Worm (Caenorhabditis elegans) whole organism, mixed stage, embryonic: Measurements from ENCODE around the gene dcaf-1.

Experiments used
- M03D4.4 ChIP-seq: sonication (generic microtip); optimal IDR thresholded peaks from 2 replicates; lab custom pipeline; 2017; ENCODE audit warnings: mild to moderate bottlenecking, missing genetic modification characterization, missing compliant biosample characterization
- bed-3 ChIP-seq: fragments of 200-800 bp; sonication (Bioruptor generic); optimal IDR thresholded peaks from 3 replicates; lab custom pipeline; 2018; ENCODE audit warnings: mild to moderate bottlenecking, missing genetic modification characterization, moderate library complexity, missing compliant biosample characterization
- blmp-1 ChIP-seq: fragments of 150-350 bp; optimal IDR thresholded peaks from 2 replicates; lab custom pipeline; 2014; ENCODE audit warnings: missing biosample characterization, missing genetic modification characterization
- ceh-39 ChIP-seq: fragments of 150-350 bp; optimal IDR thresholded peaks from 2 replicates; lab custom pipeline; 2014; ENCODE audit warnings: missing biosample characterization, missing genetic modification characterization
- ceh-83 ChIP-seq: fragments of 200-800 bp; sonication (Bioruptor generic); optimal IDR thresholded peaks from 2 replicates; lab custom pipeline; 2018; ENCODE audit warnings: mild to moderate bottlenecking, missing genetic modification characterization, missing compliant biosample characterization
- ces-1 ChIP-seq: fragments of 150-350 bp; optimal IDR thresholded peaks from 2 replicates; lab custom pipeline; 2014; ENCODE audit warnings: missing biosample characterization, missing genetic modification reagents, missing genetic modification characterization
- cnd-1 ChIP-seq: fragments of 200-800 bp; sonication (Bioruptor generic); optimal IDR thresholded peaks from 2 replicates; lab custom pipeline; 2018; ENCODE audit warnings: mild to moderate bottlenecking, missing genetic modification characterization, missing compliant biosample characterization
- drap-1 ChIP-seq: fragments of 200-800 bp; sonication (Bioruptor generic); optimal IDR thresholded peaks from 3 replicates; lab custom pipeline; 2018; ENCODE audit warnings: mild to moderate bottlenecking, missing genetic modification characterization, missing compliant biosample characterization
- elt-1 ChIP-seq: sonication (generic microtip); optimal IDR thresholded peaks from 2 replicates; lab custom pipeline; 2017; ENCODE audit warnings: missing genetic modification characterization, mild to moderate bottlenecking, missing compliant biosample characterization, antibody characterized with exemption, moderate library complexity, borderline replicate concordance; ENCODE audit not compliant: insufficient read depth
- elt-3 ChIP-seq: fragments of 150-350 bp; optimal IDR thresholded peaks from 2 replicates; lab custom pipeline; 2014; ENCODE audit warnings: missing biosample characterization, missing genetic modification characterization
- flh-1 ChIP-seq: fragments of 200-800 bp; sonication (Bioruptor generic); optimal IDR thresholded peaks from 2 replicates; lab custom pipeline; 2018; ENCODE audit warnings: mild to moderate bottlenecking, missing genetic modification characterization, moderate library complexity, missing compliant biosample characterization
- ham-2 ChIP-seq: fragments of 200-800 bp; sonication (Bioruptor generic); optimal IDR thresholded peaks from 2 replicates; lab custom pipeline; 2018; ENCODE audit warnings: mild to moderate bottlenecking, missing genetic modification characterization, missing compliant biosample characterization
- hlh-1 ChIP-seq: fragments of 150-350 bp; optimal IDR thresholded peaks from 2 replicates; lab custom pipeline; 2014; ENCODE audit warnings: missing biosample characterization, missing genetic modification reagents, missing genetic modification characterization
- lin-13 ChIP-seq: fragments of 150-350 bp; optimal IDR thresholded peaks from 2 replicates; lab custom pipeline; 2014; ENCODE audit warnings: missing biosample characterization, missing genetic modification characterization
- lin-32 ChIP-seq: fragments of 200-800 bp; sonication (Bioruptor generic); optimal IDR thresholded peaks from 2 replicates; lab custom pipeline; 2018; ENCODE audit warnings: mild to moderate bottlenecking, missing genetic modification characterization, missing compliant biosample characterization
- lsy-2 ChIP-seq: fragments of 150-350 bp; optimal IDR thresholded peaks from 2 replicates; lab custom pipeline; 2014; ENCODE audit warnings: missing biosample characterization, missing genetic modification characterization
- mab-5 ChIP-seq: fragments of 150-350 bp; optimal IDR thresholded peaks from 2 replicates; lab custom pipeline; 2014; ENCODE audit warnings: missing biosample characterization, missing genetic modification characterization
- mep-1 ChIP-seq: fragments of 150-350 bp; optimal IDR thresholded peaks from 2 replicates; lab custom pipeline; 2017; ENCODE audit warnings: missing biosample characterization, missing genetic modification reagents, missing genetic modification characterization, inconsistent platforms
- mls-2 ChIP-seq: sonication (generic microtip); optimal IDR thresholded peaks from 2 replicates; lab custom pipeline; 2016; ENCODE audit warnings: mild to moderate bottlenecking, missing genetic modification characterization, moderate library complexity, missing compliant biosample characterization
- nhr-12 ChIP-seq: fragments of 150-350 bp; optimal IDR thresholded peaks from 2 replicates; lab custom pipeline; 2014; ENCODE audit warnings: missing biosample characterization, missing genetic modification characterization
- nhr-237 ChIP-seq: fragments of 150-350 bp; optimal IDR thresholded peaks from 2 replicates; lab custom pipeline; 2014; ENCODE audit warnings: missing biosample characterization, missing genetic modification characterization
- nhr-28 ChIP-seq: fragments of 150-350 bp; optimal IDR thresholded peaks from 2 replicates; lab custom pipeline; 2014; ENCODE audit warnings: missing biosample characterization, missing genetic modification characterization
- nhr-76 ChIP-seq: sonication (generic microtip); optimal IDR thresholded peaks from 2 replicates; lab custom pipeline; 2017; ENCODE audit warnings: missing biosample characterization, missing genetic modification characterization
- pha-4 ChIP-seq: fragments of 150-350 bp; optimal IDR thresholded peaks from 2 replicates; lab custom pipeline; 2018; ENCODE audit warnings: missing biosample characterization, missing genetic modification reagents, missing genetic modification characterization
- sem-2 ChIP-seq: fragments of 200-800 bp; sonication (Bioruptor generic); optimal IDR thresholded peaks from 2 replicates; lab custom pipeline; 2018; ENCODE audit warnings: mild to moderate bottlenecking, missing genetic modification characterization, missing compliant biosample characterization
- snpc-4 ChIP-seq: fragments of 150-350 bp; optimal IDR thresholded peaks from 2 replicates; lab custom pipeline; 2014; ENCODE audit warnings: missing biosample characterization, missing genetic modification characterization
- sptf-1 ChIP-seq: sonication (generic microtip); optimal IDR thresholded peaks from 2 replicates; lab custom pipeline; 2017; ENCODE audit warnings: mild to moderate bottlenecking, missing genetic modification characterization, moderate library complexity, missing compliant biosample characterization
- tbx-8 ChIP-seq: fragments of 200-800 bp; sonication (Bioruptor generic); optimal IDR thresholded peaks from 2 replicates; lab custom pipeline; 2018; ENCODE audit warnings: mild to moderate bottlenecking, missing genetic modification characterization, moderate library complexity, missing compliant biosample characterization
- unc-120 ChIP-seq: sonication (generic microtip); optimal IDR thresholded peaks from 2 replicates; lab custom pipeline; 2017; ENCODE audit warnings: missing genetic modification characterization, missing compliant biosample characterization; ENCODE audit not compliant: poor library complexity, severe bottlenecking
- unc-39 ChIP-seq: fragments of 150-350 bp; optimal IDR thresholded peaks from 2 replicates; lab custom pipeline; 2014; ENCODE audit warnings: missing biosample characterization, missing genetic modification characterization
- unc-62 ChIP-seq: fragments of 150-350 bp; optimal IDR thresholded peaks from 2 replicates; lab custom pipeline; 2014; ENCODE audit warnings: missing biosample characterization, missing genetic modification reagents, missing genetic modification characterization
- zip-8 ChIP-seq: fragments of 150-350 bp; optimal IDR thresholded peaks from 2 replicates; lab custom pipeline; 2014; ENCODE audit warnings: missing biosample characterization, missing genetic modification characterization
- ztf-11 ChIP-seq: fragments of 150-350 bp; optimal IDR thresholded peaks from 2 replicates; lab custom pipeline; 2014; ENCODE audit warnings: missing biosample characterization, missing genetic modification characterization

dcaf-1 gene

DNA sequence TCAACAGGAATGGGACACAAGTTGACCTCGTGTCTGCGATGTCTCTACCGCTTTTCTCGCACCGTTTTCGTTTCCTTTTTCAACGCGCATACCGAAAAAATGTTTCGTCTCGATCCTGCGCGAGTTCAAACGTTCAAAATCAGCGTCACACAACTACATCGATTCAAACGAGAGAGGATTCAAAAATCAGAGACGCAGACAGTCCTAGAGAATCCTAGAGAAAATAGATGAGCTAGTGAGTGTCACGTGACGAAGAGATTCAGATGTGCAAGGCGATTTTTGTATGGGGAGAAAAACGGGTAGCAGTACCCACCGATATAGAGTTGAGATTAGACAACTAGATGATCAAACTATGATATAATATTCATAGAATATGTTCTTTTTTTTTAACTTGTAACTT lies 36.6 kb downstream of the dcaf-1 start:
- TF ChIP-seq unc-62 (GFP tag; lab: Kevin White, UChicago) (no peak), lin-32 (no peak), sptf-1 (no peak), nhr-12 (no peak), snpc-4 (tag; lab: Kevin White, UChicago) (no peak), ces-1 (no peak), elt-1 (tag; lab: Kevin White, UChicago) (no peak)

DNA sequence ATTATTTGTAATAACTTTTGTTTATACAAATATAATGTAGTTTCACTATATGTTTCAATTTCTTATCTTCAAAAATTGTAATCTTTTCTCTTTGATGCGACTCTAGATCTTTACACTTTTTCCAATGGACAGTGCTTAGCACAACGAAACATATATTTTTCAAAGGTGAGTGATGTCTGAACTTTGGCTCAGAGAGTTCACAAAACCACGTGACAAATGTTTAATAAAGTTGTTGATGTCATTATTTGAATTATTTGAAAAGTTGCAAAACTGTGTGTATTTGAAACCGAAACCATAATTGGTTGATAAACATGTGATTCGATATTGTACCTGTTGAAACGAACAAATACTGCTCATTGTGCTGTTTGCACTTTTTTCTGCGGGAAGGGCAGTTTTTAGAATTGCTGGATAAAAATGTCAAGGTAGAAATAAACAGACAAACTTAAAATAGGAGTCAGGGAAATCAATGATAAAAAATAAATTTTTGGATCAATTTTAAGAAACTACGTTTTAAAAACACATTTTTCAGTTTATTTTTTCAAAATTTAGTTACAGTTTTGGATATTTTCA lies 38.3 kb downstream of the dcaf-1 start:
- TF ChIP-seq nhr-76 (tag; lab: Kevin White, UChicago) (no peak), ham-2 (GFP tag; lab: Kevin White, UChicago) (no peak), lin-13 (no peak), ztf-11 (no peak), ces-1 (no peak)
- TF ChIP-seq, all 35 proteins: peak for 0

DNA sequence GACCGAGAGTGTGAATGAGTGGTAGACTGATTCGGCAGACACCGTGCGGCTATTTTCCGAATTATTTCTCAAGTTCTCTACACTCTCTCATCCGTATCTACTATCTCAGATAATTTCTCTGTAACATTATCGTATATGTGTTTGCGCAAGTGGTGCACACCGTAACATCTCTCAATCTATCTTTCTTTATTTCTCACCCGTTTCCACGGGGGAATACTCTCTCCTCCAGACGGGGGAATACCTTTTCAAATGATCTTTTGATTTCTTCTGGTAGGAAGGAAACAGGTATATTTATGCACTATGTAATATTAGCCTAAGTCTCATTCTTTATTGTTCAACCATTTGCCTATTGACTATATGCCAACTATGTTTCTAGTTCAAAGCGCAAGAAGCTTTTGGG lies 39.4 kb downstream of the dcaf-1 start:
- no peak for TF ChIP-seq hlh-1 (tag; lab: Kevin White, UChicago)
- TF ChIP-seq tbx-8 (GFP tag; lab: Kevin White, UChicago): no peak
- TF ChIP-seq unc-120 (tag; lab: Kevin White, UChicago): no peak
- TF ChIP-seq lin-32: no peak
- peak; percentile 27 for TF ChIP-seq lsy-2 (tag; lab: Kevin White, UChicago)
- no peak for TF ChIP-seq ceh-83 (GFP tag; lab: Kevin White, UChicago)
- no peak for TF ChIP-seq drap-1 (GFP tag; lab: Kevin White, UChicago)
- peak; percentile 50 for TF ChIP-seq pha-4 (tag; lab: Kevin White, UChicago)
- peak; percentile 4 for TF ChIP-seq elt-3 (tag; lab: Kevin White, UChicago)
- no peak for TF ChIP-seq bed-3
- no peak for TF ChIP-seq mep-1
- no peak for TF ChIP-seq sem-2 (GFP tag; lab: Kevin White, UChicago)
- TF ChIP-seq elt-1 (tag; lab: Kevin White, UChicago): peak; percentile 78
- TF ChIP-seq ces-1: no peak
- TF ChIP-seq nhr-76 (tag; lab: Kevin White, UChicago): no peak
- no peak for TF ChIP-seq mab-5
- peak; percentile 24 for TF ChIP-seq ceh-39 (tag; lab: Kevin White, UChicago)
- TF ChIP-seq snpc-4 (tag; lab: Kevin White, UChicago): no peak
- TF ChIP-seq flh-1 (GFP tag; lab: Kevin White, UChicago): no peak
- TF ChIP-seq nhr-12: no peak
- no peak for TF ChIP-seq nhr-28 (tag; lab: Kevin White, UChicago)
- TF ChIP-seq M03D4.4 (tag; lab: Kevin White, UChicago): no peak
- TF ChIP-seq ztf-11: no peak
- peak; percentile 40 for TF ChIP-seq unc-62 (GFP tag; lab: Kevin White, UChicago)
- no peak for TF ChIP-seq ham-2 (GFP tag; lab: Kevin White, UChicago)
- peak; percentile 53 for TF ChIP-seq nhr-237 (tag; lab: Kevin White, UChicago)
- TF ChIP-seq mls-2 (tag; lab: Kevin White, UChicago): no peak
- TF ChIP-seq blmp-1 (tag; lab: Kevin White, UChicago): no peak
- no peak for TF ChIP-seq zip-8 (tag; lab: Kevin White, UChicago)
- TF ChIP-seq unc-39 (tag; lab: Kevin White, UChicago): no peak
- TF ChIP-seq, all 35 proteins: peak for 7

DNA sequence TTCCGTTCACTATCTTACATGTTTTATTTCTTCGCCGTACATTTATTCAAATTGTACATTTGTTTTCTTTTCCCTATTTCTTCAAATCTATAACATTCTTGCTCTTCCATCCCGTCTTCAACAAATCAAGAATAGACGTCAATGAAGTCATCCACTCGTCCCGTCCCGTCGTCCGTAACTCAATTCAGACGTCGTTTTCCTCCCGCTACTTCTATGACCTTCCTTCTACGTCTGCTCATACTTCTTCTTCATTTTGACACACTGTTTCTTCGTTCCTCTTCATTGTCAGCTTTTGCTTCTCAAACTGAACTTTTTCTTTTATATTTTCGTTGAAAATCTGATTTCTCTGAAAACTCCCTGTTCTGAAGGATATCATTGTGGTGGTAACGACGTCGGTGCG lies 46.5 kb downstream of the dcaf-1 start:
- TF ChIP-seq lsy-2 (tag; lab: Kevin White, UChicago) (no peak), ces-1 (peak; percentile 61)

DNA sequence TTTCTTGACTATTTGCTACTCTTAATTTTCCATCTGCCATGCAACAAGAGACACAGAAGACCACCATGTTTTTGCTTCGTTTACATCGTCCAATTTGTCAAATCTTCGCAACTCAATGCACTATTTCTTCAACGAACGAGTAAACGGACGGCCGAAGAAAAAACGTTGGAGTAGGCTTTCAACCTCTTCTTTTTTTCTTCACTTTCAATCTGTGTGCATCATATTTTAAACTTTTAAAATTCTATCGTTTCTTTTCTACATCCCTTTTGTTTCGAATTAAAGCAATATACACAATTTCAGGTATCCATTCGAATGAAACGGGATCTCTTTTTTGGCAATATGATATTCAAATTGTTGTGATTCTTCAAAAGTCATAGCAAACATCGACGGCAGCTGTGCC lies 48.8 kb downstream of the dcaf-1 start, which contains the start of gene acc-1:
TSS of gene acc-1 (plus strand) at position 301 of the 400 bp plus-strand sequence.
- TF ChIP-seq cnd-1 (tag; lab: Kevin White, UChicago): no peak
- TF ChIP-seq tbx-8 (GFP tag; lab: Kevin White, UChicago): no peak
- no peak for TF ChIP-seq zip-8 (tag; lab: Kevin White, UChicago)
- no peak for TF ChIP-seq mls-2 (tag; lab: Kevin White, UChicago)
- no peak for TF ChIP-seq lsy-2 (tag; lab: Kevin White, UChicago)
- no peak for TF ChIP-seq snpc-4 (tag; lab: Kevin White, UChicago)
- TF ChIP-seq elt-3 (tag; lab: Kevin White, UChicago): no peak
- no peak for TF ChIP-seq ceh-83 (GFP tag; lab: Kevin White, UChicago)
- no peak for TF ChIP-seq lin-13
- TF ChIP-seq nhr-28 (tag; lab: Kevin White, UChicago): no peak
- TF ChIP-seq mab-5: no peak
- TF ChIP-seq drap-1 (GFP tag; lab: Kevin White, UChicago): no peak
- TF ChIP-seq lin-32: no peak
- TF ChIP-seq hlh-1 (tag; lab: Kevin White, UChicago): no peak
- no peak for TF ChIP-seq sem-2 (GFP tag; lab: Kevin White, UChicago)
- TF ChIP-seq ceh-39 (tag; lab: Kevin White, UChicago): no peak
- TF ChIP-seq flh-1 (GFP tag; lab: Kevin White, UChicago): no peak
- TF ChIP-seq blmp-1 (tag; lab: Kevin White, UChicago): no peak
- TF ChIP-seq sptf-1: no peak
